Fruit fly (Drosophila melanogaster): ENCODE data around the gene CG32500.

CG32500 gene

DNA sequence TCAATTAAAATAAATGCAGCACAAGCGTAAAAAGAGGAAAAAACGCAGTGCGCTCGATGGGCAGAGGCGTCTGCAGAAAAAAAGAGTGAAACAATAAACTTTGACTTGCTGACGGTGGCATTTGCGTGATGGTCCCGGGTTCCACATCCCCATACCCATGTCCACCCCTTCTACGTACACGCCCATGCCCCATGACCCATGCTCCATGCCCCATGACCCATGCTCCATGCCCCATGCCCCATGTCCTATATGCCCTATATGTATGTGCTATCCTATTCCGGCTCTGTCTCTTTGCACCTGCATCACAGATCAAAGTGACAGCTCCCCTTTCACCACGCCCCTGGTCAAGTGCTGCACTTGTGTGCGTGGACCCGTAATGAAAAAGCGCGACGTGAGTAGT, 31.6 kb downstream of the CG32500 start:
- TF ChIP-seq bsh (GFP tag; optimal IDR thresholded peaks at IDR 0.05) (peak in 1 of 2 experiments; percentile 38), maf-S (GFP tag; optimal IDR thresholded peaks at IDR 0.05) (no peak), CG4404 (GFP tag; IDR thresholded peaks at IDR 0.05) (no peak), Bdp1 (GFP tag; optimal IDR thresholded peaks at IDR 0.05) (no peak), Drgx (GFP tag; IDR thresholded peaks at IDR 0.05) (peak; percentile 27; the same call in 1 of the 2 replicates), nom (GFP tag; optimal IDR thresholded peaks at IDR 0.05) (peak; percentile 51)

DNA sequence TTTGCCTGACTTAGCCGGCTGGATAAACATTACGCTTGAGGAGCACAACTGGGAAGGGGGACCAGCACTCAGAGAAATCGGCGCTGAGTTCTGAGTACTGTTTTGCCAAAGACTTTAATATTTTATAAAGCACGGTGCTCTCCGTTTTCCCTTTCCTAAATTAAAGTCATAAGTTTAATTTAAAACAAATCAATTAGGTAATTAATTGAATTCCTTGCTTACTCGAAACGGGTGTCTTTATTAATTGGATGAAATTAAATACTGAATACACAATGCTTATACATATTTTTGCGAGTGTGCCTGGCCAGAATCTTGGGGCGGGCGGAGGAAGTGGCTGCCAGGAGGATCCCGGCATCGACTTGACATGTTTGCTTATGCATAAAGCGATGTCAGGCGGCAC, 33.6 kb downstream of the CG32500 start:
- TF ChIP-seq CG2712 (tag; optimal IDR thresholded peaks at IDR 0.05) (no peak), ash1 (GFP tag; optimal IDR thresholded peaks at IDR 0.05) (no peak), Eip74EF (GFP tag; optimal IDR thresholded peaks at IDR 0.05) (no peak)

DNA sequence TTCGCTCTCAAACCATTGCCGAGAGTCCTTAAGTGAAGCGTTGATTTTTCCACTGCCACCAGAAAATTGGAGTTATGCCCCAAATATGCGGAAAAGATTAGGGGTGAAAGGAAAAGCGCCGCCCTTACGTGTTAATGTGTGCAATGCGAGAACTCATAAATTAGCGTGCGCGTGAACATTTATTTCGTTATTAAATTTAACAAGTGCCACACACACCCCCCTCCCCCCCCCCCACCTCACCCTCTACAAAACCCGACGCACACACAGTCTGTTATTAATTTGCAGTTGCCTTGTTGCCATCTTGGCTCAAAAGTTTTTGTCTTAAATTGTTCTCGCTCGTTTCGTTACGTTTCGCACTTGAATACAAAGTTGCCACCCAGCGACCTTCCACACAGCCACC, 35.5 kb downstream of the CG32500 start:
- TF ChIP-seq CkIIα-i1 (GFP tag; IDR thresholded peaks at IDR 0.05) (no peak), Max (GFP tag; optimal IDR thresholded peaks at IDR 0.05) (no peak), Hr39 (optimal IDR thresholded peaks at IDR 0.05) (peak; percentile 25), slbo (GFP tag; IDR thresholded peaks at IDR 0.05) (no peak)

Measured in whole organism, embryonic.